Fruit fly (Drosophila melanogaster) whole organism, embryonic: ENCODE data around the gene Dhod.

Experiments used
- Aef1 ChIP-seq: fragments of 200-800 bp; sonication (Bioruptor generic); IDR thresholded peaks from 3 replicates; pipeline ENCODE4 v1.3.6; 2022; ENCODE audit warnings: missing biosample characterization, missing genetic modification characterization
- CG10147 ChIP-seq: fragments of 200-800 bp; sonication (Bioruptor generic); optimal IDR thresholded peaks from 2 replicates; lab custom pipeline; 2019; ENCODE audit warnings: missing biosample characterization, mild to moderate bottlenecking, missing genetic modification characterization, moderate library complexity
- CG10321 ChIP-seq: fragments of 200-800 bp; sonication (Bioruptor generic); IDR thresholded peaks from 2 replicates; pipeline ENCODE4 v1.3.6; 2022; ENCODE audit warnings: missing biosample characterization, missing genetic modification characterization
- CG11504 ChIP-seq: fragments of 200-800 bp; sonication (Bioruptor generic); optimal IDR thresholded peaks from 3 replicates; lab custom pipeline; 2019; ENCODE audit warnings: missing biosample characterization, mild to moderate bottlenecking, missing genetic modification characterization, moderate library complexity
- CG12769 ChIP-seq: fragments of 200-800 bp; sonication (Bioruptor generic); optimal IDR thresholded peaks from 2 replicates; lab custom pipeline; 2019; ENCODE audit warnings: missing biosample characterization, mild to moderate bottlenecking, missing genetic modification characterization, moderate library complexity
- CG13287 ChIP-seq: fragments of 200-800 bp; sonication (Bioruptor generic); IDR thresholded peaks from 2 replicates; pipeline ENCODE4 v1.3.6; 2022; ENCODE audit warnings: missing biosample characterization, missing genetic modification characterization; ENCODE audit not compliant: partially characterized antibody
- CG13296 ChIP-seq: fragments of 200-800 bp; sonication (Bioruptor generic); optimal IDR thresholded peaks from 3 replicates; lab custom pipeline; 2018; ENCODE audit warnings: missing biosample characterization, mild to moderate bottlenecking, missing genetic modification characterization
- CG15073 ChIP-seq: fragments of 200-800 bp; sonication (Bioruptor generic); optimal IDR thresholded peaks from 2 replicates; lab custom pipeline; 2016; ENCODE audit warnings: missing biosample characterization, missing genetic modification characterization
- CG16813 ChIP-seq: fragments of 200-800 bp; sonication (Bioruptor generic); IDR thresholded peaks from 3 replicates; pipeline ENCODE4 v1.3.6; 2022; ENCODE audit warnings: missing biosample characterization, missing genetic modification characterization; ENCODE audit not compliant: partially characterized antibody
- CG1832 ChIP-seq: fragments of 200-800 bp; sonication (Bioruptor generic); optimal IDR thresholded peaks from 2 replicates; lab custom pipeline; 2017; ENCODE audit warnings: missing biosample characterization, mild to moderate bottlenecking, missing genetic modification characterization, inconsistent platforms
- CG30431 ChIP-seq: fragments of 200-800 bp; sonication (Bioruptor generic); optimal IDR thresholded peaks from 2 replicates; lab custom pipeline; 2017; ENCODE audit warnings: missing biosample characterization, missing genetic modification characterization
- CG32767 ChIP-seq: fragments of 200-800 bp; sonication (Bioruptor generic); IDR thresholded peaks from 2 replicates; pipeline ENCODE4 v1.3.6; 2022; ENCODE audit warnings: missing biosample characterization, missing genetic modification characterization
- CG34224 ChIP-seq: fragments of 200-800 bp; sonication (Bioruptor generic); IDR thresholded peaks from 3 replicates; pipeline ENCODE4 v1.3.6; 2022; ENCODE audit warnings: missing biosample characterization, missing genetic modification characterization; ENCODE audit not compliant: partially characterized antibody
- CG4360 ChIP-seq: fragments of 200-800 bp; sonication (Bioruptor generic); IDR thresholded peaks from 2 replicates; pipeline ENCODE4 v1.3.6; 2022; ENCODE audit warnings: missing biosample characterization, missing genetic modification characterization
- CG4854 ChIP-seq: fragments of 200-800 bp; sonication (Bioruptor generic); optimal IDR thresholded peaks from 2 replicates; lab custom pipeline; 2016; ENCODE audit warnings: missing biosample characterization, missing genetic modification characterization, inconsistent platforms
- CrebB ChIP-seq: fragments of 200-800 bp; sonication (Bioruptor generic); optimal IDR thresholded peaks from 3 replicates; lab custom pipeline; 2018; ENCODE audit warnings: missing biosample characterization, mild to moderate bottlenecking, missing genetic modification characterization
- Oli ChIP-seq: fragments of 200-800 bp; sonication (Bioruptor generic); optimal IDR thresholded peaks from 2 replicates; lab custom pipeline; 2018; ENCODE audit warnings: missing biosample characterization, mild to moderate bottlenecking, missing genetic modification characterization, moderate library complexity
- Rfx ChIP-seq: fragments of 200-800 bp; sonication (Bioruptor generic); IDR thresholded peaks from 2 replicates; pipeline ENCODE4 v1.3.6; 2022; ENCODE audit warnings: missing biosample characterization, missing genetic modification characterization
- Trl ChIP-seq, 3 experiments: fragments of >200 bp in 2 of 3; fragments of 200-800 bp in 1 of 3; sonication (Bioruptor generic) in 1 of 3; optimal IDR thresholded peaks; 2 replicates in 1 of 3; 3 replicates in 2 of 3; lab custom pipeline; 2016 to 2017; ENCODE audit warnings: missing biosample characterization in 1 of 3, missing genetic modification characterization in 1 of 3
- amos ChIP-seq: fragments of 200-800 bp; sonication (Bioruptor generic); IDR thresholded peaks from 2 replicates; pipeline ENCODE4 v1.3.6; 2022; ENCODE audit warnings: missing biosample characterization, missing genetic modification characterization; ENCODE audit not compliant: partially characterized antibody
- bowl ChIP-seq: fragments of 200-800 bp; sonication (Bioruptor generic); IDR thresholded peaks from 2 replicates; pipeline ENCODE4 v1.3.6; 2022; ENCODE audit warnings: missing biosample characterization, missing genetic modification characterization
- cas ChIP-seq: fragments of 200-800 bp; sonication (Bioruptor generic); IDR thresholded peaks from 2 replicates; pipeline ENCODE4 v1.3.6; 2022; ENCODE audit warnings: missing biosample characterization, missing genetic modification characterization
- chinmo ChIP-seq: fragments of 200-800 bp; sonication (Bioruptor generic); IDR thresholded peaks from 4 replicates; pipeline ENCODE4 v1.3.6; 2022; ENCODE audit warnings: missing biosample characterization, missing genetic modification characterization; ENCODE audit not compliant: partially characterized antibody
- ci ChIP-seq: fragments of 200-800 bp; sonication (Bioruptor generic); IDR thresholded peaks from 3 replicates; pipeline ENCODE4 v1.3.6; 2022; ENCODE audit warnings: missing biosample characterization, missing genetic modification characterization
- dpn ChIP-seq, 2 experiments: fragments of 200-800 bp; sonication (Bioruptor generic); optimal IDR thresholded peaks; 3 replicates each; lab custom pipeline; 2016; ENCODE audit warnings: missing biosample characterization in 2 of 2, missing genetic modification characterization in 2 of 2
- gcm ChIP-seq: fragments of 200-800 bp; sonication (Bioruptor generic); optimal IDR thresholded peaks from 2 replicates; lab custom pipeline; 2019; ENCODE audit warnings: missing biosample characterization, mild to moderate bottlenecking, missing genetic modification characterization, moderate library complexity
- gsb ChIP-seq: fragments of 200-800 bp; sonication (Bioruptor generic); IDR thresholded peaks from 2 replicates; pipeline ENCODE4 v1.3.6; 2022; ENCODE audit warnings: missing biosample characterization, missing genetic modification characterization
- gsb-n ChIP-seq: fragments of 200-800 bp; sonication (Bioruptor generic); optimal IDR thresholded peaks from 3 replicates; lab custom pipeline; 2018; ENCODE audit warnings: missing biosample characterization, mild to moderate bottlenecking, missing genetic modification characterization
- inv ChIP-seq: fragments of 200-800 bp; sonication (Bioruptor generic); IDR thresholded peaks from 2 replicates; pipeline ENCODE4 v1.3.6; 2022; ENCODE audit warnings: missing biosample characterization, missing genetic modification characterization; ENCODE audit not compliant: partially characterized antibody
- mam ChIP-seq: fragments of 200-800 bp; sonication (Bioruptor generic); optimal IDR thresholded peaks from 3 replicates; lab custom pipeline; 2016; ENCODE audit warnings: missing biosample characterization, missing genetic modification characterization
- scrt ChIP-seq: fragments of 200-800 bp; sonication (Bioruptor generic); optimal IDR thresholded peaks from 2 replicates; lab custom pipeline; 2018; ENCODE audit warnings: missing biosample characterization, mild to moderate bottlenecking, missing genetic modification characterization, moderate library complexity
- sens-2 ChIP-seq: fragments of 200-800 bp; sonication (Bioruptor generic); IDR thresholded peaks from 2 replicates; pipeline ENCODE4 v1.3.6; 2022; ENCODE audit warnings: missing biosample characterization, missing genetic modification characterization
- so ChIP-seq: fragments of 200-800 bp; sonication (Bioruptor generic); IDR thresholded peaks from 3 replicates; pipeline ENCODE4 v1.3.6; 2022; ENCODE audit warnings: missing biosample characterization, missing genetic modification characterization
- sob ChIP-seq: fragments of 200-800 bp; sonication (Bioruptor generic); IDR thresholded peaks from 2 replicates; pipeline ENCODE4 v1.3.6; 2022; ENCODE audit warnings: missing biosample characterization, missing genetic modification characterization
- sr ChIP-seq: fragments of 200-800 bp; sonication (Bioruptor generic); IDR thresholded peaks from 3 replicates; pipeline ENCODE4 v1.3.6; 2022; ENCODE audit warnings: missing biosample characterization, missing genetic modification characterization
- sug ChIP-seq: fragments of 200-800 bp; optimal IDR thresholded peaks from 2 replicates; lab custom pipeline; 2019; ENCODE audit warnings: missing biosample characterization, mild to moderate bottlenecking, missing genetic modification characterization, moderate library complexity
- unc-4 ChIP-seq: fragments of 200-800 bp; sonication (Bioruptor generic); IDR thresholded peaks from 2 replicates; pipeline ENCODE4 v1.3.6; 2022; ENCODE audit warnings: missing biosample characterization, missing genetic modification characterization; ENCODE audit not compliant: partially characterized antibody
- vvl ChIP-seq: fragments of 200-800 bp; sonication (Bioruptor generic); IDR thresholded peaks from 2 replicates; pipeline ENCODE4 v1.3.6; 2022; ENCODE audit warnings: missing biosample characterization, missing genetic modification characterization

Gene Dhod

DNA sequence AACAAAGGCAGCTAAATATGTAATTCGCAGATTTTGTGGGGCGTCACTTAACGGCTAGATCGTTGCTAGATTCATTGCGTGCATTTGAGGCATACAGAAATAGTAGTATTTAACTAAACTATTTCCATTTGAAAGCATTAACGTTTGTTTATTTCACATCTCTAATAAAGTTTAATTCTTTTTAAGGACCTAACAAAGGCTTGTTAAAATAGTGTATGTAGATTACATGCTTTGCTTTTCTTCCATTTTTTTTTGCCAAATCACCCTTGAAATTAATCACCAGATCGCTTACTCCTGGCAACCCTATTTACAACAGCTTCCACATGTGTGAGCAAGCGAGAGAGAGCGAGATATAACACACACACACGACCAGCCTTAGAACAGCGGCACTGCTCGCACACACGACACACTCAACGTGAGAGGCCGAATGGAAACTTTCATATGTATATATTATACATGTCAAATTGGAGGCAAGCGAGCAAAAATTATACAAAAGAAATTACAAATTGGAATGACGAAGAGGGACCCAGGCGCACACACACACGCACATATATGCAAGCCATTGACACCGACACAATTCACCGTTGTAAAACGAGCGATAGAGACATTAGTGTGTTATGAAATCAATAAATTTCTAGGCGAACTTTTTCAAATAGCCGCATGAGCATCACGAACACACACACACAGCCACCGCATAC, 6.6 kb upstream of the Dhod start (continued):
- no peak for TF ChIP-seq unc-4
- TF ChIP-seq Oli (tag; lab: Kevin White, UChicago) = peak; percentile 50
- TF ChIP-seq CG13296 (GFP tag; lab: Kevin White, UChicago) = peak; percentile 17
- TF ChIP-seq so (GFP tag; lab: Robert Waterston, UW) = no peak
- TF ChIP-seq CG4854 (GFP tag; lab: Kevin White, UChicago) = no peak
- TF ChIP-seq amos (GFP tag; lab: Robert Waterston, UW) = peak; percentile 21; the same call in 1 of the 2 replicates
- peak; percentile 54 for TF ChIP-seq CG11504 (tag; lab: Kevin White, UChicago)
- peak; percentile 36 to 57 for TF ChIP-seq dpn (GFP tag; optimal IDR thresholded peaks at IDR 0.05; lab: Kevin White, UChicago)
- TF ChIP-seq CG30431 (GFP tag; lab: Kevin White, UChicago) = no peak
- no peak for TF ChIP-seq CG15073
- peak; percentile 55 for TF ChIP-seq mam
- TF ChIP-seq sob (GFP tag; lab: Robert Waterston, UW) = peak; percentile 44

- TF ChIP-seq scrt (GFP tag; lab: Kevin White, UChicago) (peak; percentile 91), gsb-n (no peak), bowl (peak; percentile 16; the same call in 1 of the 2 replicates), cas (GFP tag; lab: Robert Waterston, UW) (no peak), CG16813 (GFP tag; lab: Robert Waterston, UW) (0 out of 3 replicates have a peak, but pooled peaks have one; percentile 7), sens-2 (GFP tag; lab: Robert Waterston, UW) (no peak), CG10147 (no peak), vvl (0 out of 2 replicates have a peak, but pooled peaks have one; percentile 12), CrebB (no peak), ci (GFP tag; lab: Robert Waterston, UW) (peak; percentile 30; the same call in 1 of the 3 replicates), inv (GFP tag; lab: Robert Waterston, UW) (no peak), Aef1 (GFP tag; lab: Robert Waterston, UW) (0 out of 3 replicates have a peak, but pooled peaks have one; percentile 15), gsb (GFP tag; lab: Robert Waterston, UW) (no peak), CG34224 (GFP tag; lab: Robert Waterston, UW) (peak; percentile 22; the same call in 1 of the 3 replicates), CG12769 (tag; lab: Kevin White, UChicago) (peak; percentile 76), sr (0 out of 3 replicates have a peak, but pooled peaks have one; percentile 33), sug (peak; percentile 25), Trl (optimal IDR thresholded peaks at IDR 0.05; lab: Kevin White, UChicago) (peak; percentile 71 to 80), Trl (GFP tag; optimal IDR thresholded peaks at IDR 0.05; lab: Kevin White, UChicago) (no peak), CG11504 (tag; lab: Kevin White, UChicago) (peak; percentile 89), CG4360 (GFP tag; lab: Robert Waterston, UW) (0 out of 2 replicates have a peak, but pooled peaks have one; percentile 43), CG1832 (GFP tag; lab: Kevin White, UChicago) (peak; percentile 10), CG10321 (GFP tag; lab: Robert Waterston, UW) (peak; percentile 13; the same call in 1 of the 2 replicates), CG32767 (0 out of 2 replicates have a peak, but pooled peaks have one; percentile 11), Rfx (GFP tag; lab: Robert Waterston, UW) (peak; percentile 4; the same call in 1 of the 2 replicates), chinmo (GFP tag; lab: Robert Waterston, UW) (0 out of 4 replicates have a peak, but pooled peaks have one; percentile 27), CG13287 (GFP tag; lab: Robert Waterston, UW) (peak; percentile 22; the same call in 1 of the 2 replicates), gcm (GFP tag; lab: Kevin White, UChicago) (no peak)
These were observed 6.0 kb upstream of the Dhod start for dm6 chr3R:8658688-8659087.
